Worm (Caenorhabditis elegans) whole organism, young adult: ENCODE data around the gene cox-6C.
A peak's percentile ranks its signal among the peaks of the same experiment; 100 is the strongest.

Experiments used
- B0261.1 ChIP-seq: sonication (generic microtip); optimal IDR thresholded peaks from 2 replicates; lab custom pipeline; 2016; ENCODE audit warnings: mild to moderate bottlenecking, missing genetic modification characterization, moderate library complexity, missing compliant biosample characterization
- C06A6.2 ChIP-seq: fragments of 200-800 bp; sonication (Bioruptor generic); conservative IDR thresholded peaks from 2 replicates; pipeline ENCODE4 v1.3.6; 2022; ENCODE audit warnings: missing genetic modification characterization, missing compliant biosample characterization
- F33H1.4 ChIP-seq: fragments of 200-800 bp; sonication (Bioruptor generic); IDR thresholded peaks from 2 replicates; pipeline ENCODE4 v1.3.6; 2022; ENCODE audit warnings: missing genetic modification reagents, missing genetic modification characterization, missing compliant biosample characterization
- F57C9.4 ChIP-seq: sonication (generic microtip); optimal IDR thresholded peaks from 2 replicates; lab custom pipeline; 2017; ENCODE audit warnings: mild to moderate bottlenecking, missing genetic modification characterization, missing compliant biosample characterization
- K12H6.12 ChIP-seq: fragments of 200-800 bp; sonication (Bioruptor generic); optimal IDR thresholded peaks from 2 replicates; lab custom pipeline; 2018; ENCODE audit warnings: mild to moderate bottlenecking, missing genetic modification characterization, missing compliant biosample characterization
- T07F8.4 ChIP-seq: sonication (generic microtip); optimal IDR thresholded peaks from 2 replicates; lab custom pipeline; 2016; ENCODE audit warnings: mild to moderate bottlenecking, missing genetic modification characterization, moderate library complexity, missing compliant biosample characterization
- attf-6 ChIP-seq: fragments of 200-800 bp; sonication (Bioruptor generic); IDR thresholded peaks from 2 replicates; pipeline ENCODE4 v1.3.6; 2022; ENCODE audit warnings: missing genetic modification reagents, missing genetic modification characterization, missing compliant biosample characterization
- bed-2 ChIP-seq: fragments of 200-800 bp; sonication (Bioruptor generic); IDR thresholded peaks from 2 replicates; pipeline ENCODE4 v1.3.6; 2022; ENCODE audit warnings: missing genetic modification reagents, missing genetic modification characterization, missing compliant biosample characterization
- ccch-3 ChIP-seq: fragments of 200-800 bp; sonication (Bioruptor generic); optimal IDR thresholded peaks from 2 replicates; lab custom pipeline; 2018; ENCODE audit warnings: mild to moderate bottlenecking, missing genetic modification characterization, missing compliant biosample characterization
- cebp-1 ChIP-seq, 2 experiments: fragments of 200-800 bp in 1 of 2; sonication (Bioruptor generic) in 1 of 2; sonication (generic microtip) in 1 of 2; IDR thresholded peaks in 1 of 2; optimal IDR thresholded peaks in 1 of 2; 2 replicates each; pipeline versions ENCODE4 v1.3.6 to Lab custom; 2017 to 2022; ENCODE audit warnings: missing compliant biosample characterization in 2 of 2, missing genetic modification characterization in 2 of 2, mild to moderate bottlenecking in 1 of 2, missing genetic modification reagents in 1 of 2, moderate library complexity in 1 of 2
- cebp-2 ChIP-seq: fragments of 200-800 bp; sonication (Bioruptor generic); IDR thresholded peaks from 2 replicates; pipeline ENCODE4 v1.3.6; 2022; ENCODE audit warnings: missing genetic modification characterization, missing compliant biosample characterization
- ceh-100 ChIP-seq: fragments of 200-800 bp; sonication (Bioruptor generic); IDR thresholded peaks from 2 replicates; pipeline ENCODE4 v1.3.6; 2022; ENCODE audit warnings: missing genetic modification reagents, missing genetic modification characterization, missing compliant biosample characterization
- ceh-27 ChIP-seq: fragments of 200-800 bp; sonication (Bioruptor generic); optimal IDR thresholded peaks from 2 replicates; lab custom pipeline; 2018; ENCODE audit warnings: mild to moderate bottlenecking, missing genetic modification characterization, moderate library complexity, missing compliant biosample characterization
- ceh-40 ChIP-seq: fragments of 200-800 bp; sonication (Bioruptor generic); IDR thresholded peaks from 2 replicates; pipeline ENCODE4 v1.3.6; 2022; ENCODE audit warnings: missing genetic modification characterization, missing compliant biosample characterization
- dox-1 ChIP-seq: fragments of 200-800 bp; sonication (Bioruptor generic); IDR thresholded peaks from 2 replicates; pipeline ENCODE4 v1.3.6; 2022; ENCODE audit warnings: missing genetic modification reagents, missing genetic modification characterization, missing compliant biosample characterization
- egl-44 ChIP-seq: fragments of 200-800 bp; sonication (Bioruptor generic); IDR thresholded peaks from 2 replicates; pipeline ENCODE4 v1.3.6; 2022; ENCODE audit warnings: missing genetic modification reagents, missing genetic modification characterization, missing compliant biosample characterization
- egrh-3 ChIP-seq: fragments of 200-800 bp; sonication (Bioruptor generic); IDR thresholded peaks from 2 replicates; pipeline ENCODE4 v1.3.6; 2022; ENCODE audit warnings: missing genetic modification reagents, missing genetic modification characterization, missing compliant biosample characterization
- ekl-4 ChIP-seq: fragments of 200-800 bp; sonication (Bioruptor generic); IDR thresholded peaks from 2 replicates; pipeline ENCODE4 v1.3.6; 2022; ENCODE audit warnings: missing genetic modification reagents, missing genetic modification characterization, missing compliant biosample characterization
- ets-4 ChIP-seq: fragments of 200-800 bp; sonication (Bioruptor generic); optimal IDR thresholded peaks from 2 replicates; lab custom pipeline; 2018; ENCODE audit warnings: mild to moderate bottlenecking, missing genetic modification characterization, missing compliant biosample characterization
- hlh-26 ChIP-seq: fragments of 200-800 bp; sonication (Bioruptor generic); conservative IDR thresholded peaks from 2 replicates; pipeline ENCODE4 v1.3.6; 2022; ENCODE audit warnings: missing genetic modification reagents, missing genetic modification characterization, missing compliant biosample characterization
- hmg-1.2 ChIP-seq: fragments of 200-800 bp; sonication (Bioruptor generic); IDR thresholded peaks from 2 replicates; pipeline ENCODE4 v1.3.6; 2022; ENCODE audit warnings: missing genetic modification reagents, missing genetic modification characterization, missing compliant biosample characterization
- hrde-1 ChIP-seq: sonication (generic microtip); optimal IDR thresholded peaks from 2 replicates; lab custom pipeline; 2016; ENCODE audit warnings: missing genetic modification characterization, mild to moderate bottlenecking, missing compliant biosample characterization, moderate library complexity, missing genotype, missing genetic modification reagents, borderline replicate concordance
- hsf-1 ChIP-seq: fragments of 200-800 bp; sonication (Bioruptor generic); IDR thresholded peaks from 2 replicates; pipeline ENCODE4 v1.3.6; 2022; ENCODE audit warnings: missing genetic modification reagents, missing genetic modification characterization, missing compliant biosample characterization
- let-607 ChIP-seq, 2 experiments: fragments of 200-800 bp in 1 of 2; sonication (Bioruptor generic) in 1 of 2; sonication (generic microtip) in 1 of 2; optimal IDR thresholded peaks; 2 replicates each; lab custom pipeline; 2016 to 2018; ENCODE audit warnings: mild to moderate bottlenecking in 2 of 2, missing compliant biosample characterization in 2 of 2, missing genetic modification characterization in 2 of 2, moderate library complexity in 2 of 2, missing genotype in 1 of 2
- lir-1 ChIP-seq: fragments of 200-800 bp; sonication (Bioruptor generic); conservative IDR thresholded peaks from 2 replicates; pipeline ENCODE4 v1.3.6; 2022; ENCODE audit warnings: missing genetic modification reagents, missing genetic modification characterization, missing compliant biosample characterization
- madf-6 ChIP-seq: fragments of 200-800 bp; sonication (Bioruptor generic); IDR thresholded peaks from 2 replicates; pipeline ENCODE4 v1.3.6; 2022; ENCODE audit warnings: missing genetic modification reagents, missing genetic modification characterization, missing compliant biosample characterization
- nfya-1 ChIP-seq: sonication (generic microtip); optimal IDR thresholded peaks from 2 replicates; lab custom pipeline; 2017; ENCODE audit warnings: antibody characterized with exemption, missing compliant biosample characterization, missing genetic modification characterization, borderline replicate concordance; ENCODE audit not compliant: insufficient read depth
- nhr-120 ChIP-seq: fragments of 200-800 bp; sonication (Bioruptor generic); IDR thresholded peaks from 2 replicates; pipeline ENCODE4 v1.3.6; 2022; ENCODE audit warnings: missing genetic modification characterization, missing compliant biosample characterization
- rec-8 ChIP-seq, 2 experiments: sonication (generic microtip); optimal IDR thresholded peaks; 2 replicates each; lab custom pipeline; 2016; ENCODE audit warnings: mild to moderate bottlenecking in 2 of 2, missing genetic modification characterization in 2 of 2, missing genetic modification reagents in 2 of 2, missing genotype in 2 of 2, missing biosample characterization in 1 of 2, missing compliant biosample characterization in 1 of 2, moderate library complexity in 1 of 2
- rpc-1 ChIP-seq, 2 experiments: fragments of 150-350 bp in 1 of 2; sonication (generic microtip) in 1 of 2; optimal IDR thresholded peaks; 2 replicates each; lab custom pipeline; 2014 to 2018; ENCODE audit warnings: missing biosample characterization in 1 of 2, missing genetic modification characterization in 1 of 2, missing genetic modification reagents in 1 of 2, missing genotype in 1 of 2
- snpc-1.1 ChIP-seq: sonication (generic microtip); optimal IDR thresholded peaks from 2 replicates; lab custom pipeline; 2017; ENCODE audit warnings: missing genetic modification characterization, mild to moderate bottlenecking, missing compliant biosample characterization, antibody characterized with exemption, moderate library complexity, missing genotype, missing genetic modification reagents; ENCODE audit not compliant: insufficient read depth
- snpc-4 ChIP-seq, 5 experiments: fragments of 150-350 bp in 1 of 5; sonication (generic microtip) in 4 of 5; optimal IDR thresholded peaks; 2 replicates each; lab custom pipeline; 2014 to 2018; ENCODE audit warnings: missing genetic modification characterization in 5 of 5, missing biosample characterization in 3 of 5, antibody characterized with exemption in 2 of 5, mild to moderate bottlenecking in 2 of 5, missing compliant biosample characterization in 2 of 5, missing genotype in 2 of 5, moderate library complexity in 2 of 5, missing genetic modification reagents in 1 of 5
- tbx-9 ChIP-seq: sonication (generic microtip); optimal IDR thresholded peaks from 2 replicates; lab custom pipeline; 2016; ENCODE audit warnings: borderline replicate concordance, missing genetic modification characterization, inconsistent platforms, missing compliant biosample characterization
- zfh-2 ChIP-seq: fragments of 200-800 bp; sonication (Bioruptor generic); conservative IDR thresholded peaks from 2 replicates; pipeline ENCODE4 v1.3.6; 2022; ENCODE audit warnings: missing genetic modification reagents, missing genetic modification characterization, missing compliant biosample characterization
- ztf-18 ChIP-seq: sonication (generic microtip); optimal IDR thresholded peaks from 2 replicates; lab custom pipeline; 2016; ENCODE audit warnings: missing genotype, mild to moderate bottlenecking, missing genetic modification characterization, missing compliant biosample characterization
- ztf-25 ChIP-seq: fragments of 200-800 bp; sonication (Bioruptor generic); IDR thresholded peaks from 2 replicates; pipeline ENCODE4 v1.3.6; 2022; ENCODE audit warnings: missing genetic modification reagents, missing genetic modification characterization, missing compliant biosample characterization
- ztf-28 ChIP-seq: fragments of 200-800 bp; sonication (Bioruptor generic); IDR thresholded peaks from 2 replicates; pipeline ENCODE4 v1.3.6; 2022; ENCODE audit warnings: missing genetic modification reagents, missing genetic modification characterization, missing compliant biosample characterization

Gene cox-6C

DNA sequence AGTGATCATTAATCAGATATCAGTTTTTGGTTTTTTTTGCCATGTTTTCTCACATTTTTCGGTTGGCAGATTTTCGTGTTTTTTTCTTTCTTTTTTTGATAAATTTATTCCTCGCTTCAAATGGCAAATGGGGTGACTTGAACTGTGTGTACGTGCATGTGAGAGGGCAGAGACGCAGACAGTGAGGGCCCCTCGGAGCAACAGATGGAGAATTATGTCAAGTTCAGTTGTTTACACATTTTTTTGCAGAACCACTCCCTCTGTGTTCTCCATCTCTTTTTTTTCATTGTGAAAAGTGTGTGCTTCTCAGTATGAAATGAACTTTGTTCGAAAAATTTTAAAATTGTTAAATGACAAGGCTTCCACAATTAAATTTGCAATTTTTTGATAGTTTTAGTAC lies 3.6 kb downstream of the cox-6C start:
- no peak for TF ChIP-seq ceh-100 (GFP tag; lab: Robert Waterston, UW)
- TF ChIP-seq cebp-1 (GFP tag; IDR thresholded peaks at IDR 0.05; lab: Robert Waterston, UW), result 0 out of 2 replicates have a peak, but pooled peaks have one; percentile 16
- no peak for TF ChIP-seq cebp-1 (tag; optimal IDR thresholded peaks at IDR 0.05; lab: Kevin White, UChicago)

ce11 chrIV:132095-132494 lies 5.6 kb downstream of the cox-6C start, which contains the start of gene daf-1:
daf-1 (plus strand) TSS chrIV:132416.
- TF ChIP-seq hmg-1.2 (GFP tag; lab: Robert Waterston, UW) (peak; percentile 58; the same call in 1 of the 2 replicates), K12H6.12 (tag; lab: Kevin White, UChicago) (peak; percentile 23), zfh-2 (GFP tag; lab: Robert Waterston, UW) (0 out of 2 replicates have a peak, but pooled peaks have one; percentile 25), dox-1 (GFP tag; lab: Robert Waterston, UW) (no peak), ccch-3 (GFP tag; lab: Kevin White, UChicago) (no peak), snpc-4 (GFP tag; optimal IDR thresholded peaks at IDR 0.05; lab: Kevin White, UChicago) (no peak), snpc-4 (tag; optimal IDR thresholded peaks at IDR 0.05; lab: Kevin White, UChicago) (no peak), let-607 (tag; optimal IDR thresholded peaks at IDR 0.05; lab: Kevin White, UChicago) (no peak), F33H1.4 (no peak), lir-1 (no peak), ceh-27 (GFP tag; lab: Kevin White, UChicago) (no peak)

- no peak for TF ChIP-seq snpc-4 (GFP tag; optimal IDR thresholded peaks at IDR 0.05; lab: Kevin White, UChicago)
- no peak for TF ChIP-seq snpc-4 (tag; optimal IDR thresholded peaks at IDR 0.05; lab: Kevin White, UChicago)
- no peak for TF ChIP-seq rec-8 (tag; optimal IDR thresholded peaks at IDR 0.05; lab: Kevin White, UChicago)
- no peak for TF ChIP-seq ztf-18
- TF ChIP-seq nfya-1, result no peak
- TF ChIP-seq snpc-1.1 (tag; lab: Kevin White, UChicago), result no peak
- no peak for TF ChIP-seq hlh-26 (GFP tag; lab: Robert Waterston, UW)
- TF ChIP-seq attf-6 (GFP tag; lab: Robert Waterston, UW), result no peak
- TF ChIP-seq F57C9.4 (tag; lab: Kevin White, UChicago), result no peak
- TF ChIP-seq B0261.1 (tag; lab: Kevin White, UChicago), result no peak
- TF ChIP-seq ets-4 (GFP tag; lab: Kevin White, UChicago), result no peak
- TF ChIP-seq hmg-1.2 (GFP tag; lab: Robert Waterston, UW), result no peak
- no peak for TF ChIP-seq ekl-4 (GFP tag; lab: Robert Waterston, UW)
- TF ChIP-seq madf-6 (GFP tag; lab: Robert Waterston, UW), result no peak
- no peak for TF ChIP-seq ztf-28
- TF ChIP-seq hsf-1 (GFP tag; lab: Robert Waterston, UW), result no peak
Observed at ce11 chrIV:133968-134367, 7.4 kb downstream of the cox-6C start.

- no peak for TF ChIP-seq rpc-1 (optimal IDR thresholded peaks at IDR 0.05; lab: Kevin White, UChicago)
- no peak for TF ChIP-seq rpc-1 (tag; optimal IDR thresholded peaks at IDR 0.05; lab: Kevin White, UChicago)
- TF ChIP-seq let-607 (tag; optimal IDR thresholded peaks at IDR 0.05; lab: Kevin White, UChicago), result no peak
- no peak for TF ChIP-seq C06A6.2 (GFP tag; lab: Robert Waterston, UW)
- TF ChIP-seq ceh-40 (GFP tag; lab: Robert Waterston, UW), result no peak
- no peak for TF ChIP-seq snpc-4 (GFP tag; optimal IDR thresholded peaks at IDR 0.05; lab: Kevin White, UChicago)
- TF ChIP-seq snpc-4 (tag; optimal IDR thresholded peaks at IDR 0.05; lab: Kevin White, UChicago), result no peak
- no peak for TF ChIP-seq tbx-9 (tag; lab: Kevin White, UChicago)
- no peak for TF ChIP-seq ztf-25
- no peak for TF ChIP-seq T07F8.4 (tag; lab: Kevin White, UChicago)
- peak; percentile 86 for TF ChIP-seq egrh-3 (GFP tag; lab: Robert Waterston, UW)
- TF ChIP-seq egl-44 (GFP tag; lab: Robert Waterston, UW), result no peak
- no peak for TF ChIP-seq nhr-120 (GFP tag; lab: Robert Waterston, UW)
- TF ChIP-seq hrde-1 (tag; lab: Kevin White, UChicago), result no peak
- TF ChIP-seq zfh-2 (GFP tag; lab: Robert Waterston, UW), result peak; percentile 80
- TF ChIP-seq cebp-2 (GFP tag; lab: Robert Waterston, UW), result no peak
- TF ChIP-seq bed-2, result no peak
Observed at ce11 chrIV:139652-140051, 13.1 kb downstream of the cox-6C start.
